Fruit fly (Drosophila melanogaster): ENCODE measurements around the gene CG4119.

CG4119 gene

dm6 chrX:5621893-5622803 lies 43.7 kb upstream of the CG4119 start, which contains the start of the genes Mlc-c and Pop1 (continued):
- TF ChIP-seq CG14965 (GFP tag; optimal IDR thresholded peaks at IDR 0.05; ENCODE audit: borderline replicate concordance) (no peak), Rfx (GFP tag; IDR thresholded peaks at IDR 0.05) (peak; percentile 48), E2f2 (GFP tag; IDR thresholded peaks at IDR 0.05) (peak; percentile 88), CG9437 (GFP tag; optimal IDR thresholded peaks at IDR 0.05) (peak; percentile 23), bbx (GFP tag; IDR thresholded peaks at IDR 0.05; ENCODE audit: partially characterized antibody) (peak; percentile 95), Myb (GFP tag; optimal IDR thresholded peaks at IDR 0.05) (peak; percentile 53), CoRest (tag; optimal IDR thresholded peaks at IDR 0.05) (no peak), Dbx (GFP tag; IDR thresholded peaks at IDR 0.05) (peak; percentile 49; the same call in 1 of the 3 replicates), cwo (GFP tag; optimal IDR thresholded peaks at IDR 0.05) (peak; percentile 60), Bgb (GFP tag; IDR thresholded peaks at IDR 0.05; ENCODE audit: partially characterized antibody) (peak; percentile 93), CG13894 (tag; optimal IDR thresholded peaks at IDR 0.05) (peak; percentile 13), crol (GFP tag; IDR thresholded peaks at IDR 0.05) (peak; percentile 67; the same call in 1 of the 2 replicates), CG12659 (GFP tag; optimal IDR thresholded peaks at IDR 0.05) (peak; percentile 16), HLH4C (GFP tag; IDR thresholded peaks at IDR 0.05; ENCODE audit: partially characterized antibody) (peak; percentile 85), CG6791 (GFP tag; IDR thresholded peaks at IDR 0.05; ENCODE audit: partially characterized antibody) (peak; percentile 93), vnd (GFP tag; IDR thresholded peaks at IDR 0.05; ENCODE audit: partially characterized antibody) (peak; percentile 88), Scr (GFP tag; IDR thresholded peaks at IDR 0.05; ENCODE audit: partially characterized antibody) (peak; percentile 87), Bteb2 (GFP tag; optimal IDR thresholded peaks at IDR 0.05) (no peak), CG17359 (tag; optimal IDR thresholded peaks at IDR 0.05) (no peak), CG1832 (GFP tag; optimal IDR thresholded peaks at IDR 0.05) (peak; percentile 72), hb (GFP tag; IDR thresholded peaks at IDR 0.05; ENCODE audit: partially characterized antibody) (peak; percentile 89), nom (GFP tag; optimal IDR thresholded peaks at IDR 0.05) (peak; percentile 16), fd96Cb (tag; optimal IDR thresholded peaks at IDR 0.05) (no peak), sd (tag; optimal IDR thresholded peaks at IDR 0.05) (peak; percentile 90), CG12299 (tag; optimal IDR thresholded peaks at IDR 0.05) (no peak), CG3847 (GFP tag; IDR thresholded peaks at IDR 0.05) (peak; percentile 63), pzg (GFP tag; optimal IDR thresholded peaks at IDR 0.05) (peak; percentile 88), Opbp (GFP tag; IDR thresholded peaks at IDR 0.05; ENCODE audit: partially characterized antibody) (peak; percentile 96), CG42726 (GFP tag; IDR thresholded peaks at IDR 0.05; ENCODE audit: partially characterized antibody) (peak; percentile 96), CG4360 (GFP tag; IDR thresholded peaks at IDR 0.05) (peak; percentile 50; the same call in 1 of the 2 replicates), Ets97D (GFP tag; optimal IDR thresholded peaks at IDR 0.05) (peak; percentile 48), Aef1 (GFP tag; IDR thresholded peaks at IDR 0.05) (peak; percentile 75; the same call in 2 of the 3 replicates), CG15514 (GFP tag; optimal IDR thresholded peaks at IDR 0.05) (peak; percentile 78), Med (GFP tag) (peak; percentile 81), tna (GFP tag; IDR thresholded peaks at IDR 0.05; ENCODE audit: partially characterized antibody) (peak; percentile 88), CTCF (GFP tag; optimal IDR thresholded peaks at IDR 0.05) (peak; percentile 51), CG12155 (GFP tag; optimal IDR thresholded peaks at IDR 0.05) (no peak), CG34422 (GFP tag; IDR thresholded peaks at IDR 0.05) (0 out of 3 replicates have a peak, but pooled peaks have one; percentile 10), CG4617 (GFP tag; optimal IDR thresholded peaks at IDR 0.05; ENCODE audit: borderline replicate concordance) (peak; percentile 72), trem (tag; optimal IDR thresholded peaks at IDR 0.05) (peak; percentile 50), jumu (GFP tag; optimal IDR thresholded peaks at IDR 0.05) (peak; percentile 22), ash1 (GFP tag; optimal IDR thresholded peaks at IDR 0.05) (no peak), CG17186 (GFP tag; optimal IDR thresholded peaks at IDR 0.05) (peak; percentile 71), ERR (GFP tag; optimal IDR thresholded peaks at IDR 0.05) (no peak), hbn (GFP tag; IDR thresholded peaks at IDR 0.05; ENCODE audit: partially characterized antibody) (peak; percentile 90), kay (GFP tag; optimal IDR thresholded peaks at IDR 0.05) (peak; percentile 83)

Measured in whole organism, embryonic.